Worm (Caenorhabditis elegans): Measurements from ENCODE around the gene R11D1.2.

Gene R11D1.2

ce11 chrV:12727104-12727637, 18.8 kb downstream of the R11D1.2 start, which contains the start of gene R11D1.13:
TSS of gene R11D1.13 (plus strand) at chrV:12727154.
- no peak for TF ChIP-seq egl-44 (GFP tag; IDR thresholded peaks at IDR 0.05)
- TF ChIP-seq B0336.3 (GFP tag; IDR thresholded peaks at IDR 0.05) = peak; percentile 51
- TF ChIP-seq madf-6 (GFP tag; IDR thresholded peaks at IDR 0.05) = peak; percentile 54; the same call in 1 of the 2 replicates
- no peak for TF ChIP-seq somi-1 (GFP tag; optimal IDR thresholded peaks at IDR 0.05)
- TF ChIP-seq lin-35 (GFP tag; optimal IDR thresholded peaks at IDR 0.05) = peak in 1 of 3 experiments; percentile 5
- peak; percentile 9 for TF ChIP-seq lin-54 (GFP tag; optimal IDR thresholded peaks at IDR 0.05)
- TF ChIP-seq him-1 (tag; optimal IDR thresholded peaks at IDR 0.05) = no peak
- no peak for TF ChIP-seq ztf-3 (GFP tag; optimal IDR thresholded peaks at IDR 0.05)
- TF ChIP-seq rpc-1 (optimal IDR thresholded peaks at IDR 0.05) = no peak
- TF ChIP-seq rpc-1 (tag; optimal IDR thresholded peaks at IDR 0.05) = no peak
- TF ChIP-seq nfya-1 (tag; optimal IDR thresholded peaks at IDR 0.05; ENCODE audit: borderline replicate concordance, insufficient read depth) = no peak
- TF ChIP-seq ets-4 (GFP tag; optimal IDR thresholded peaks at IDR 0.05) = no peak
- 0 out of 2 replicates have a peak, but pooled peaks have one; percentile 34 for TF ChIP-seq ekl-4 (GFP tag; IDR thresholded peaks at IDR 0.05)
- TF ChIP-seq nfyb-1 (GFP tag; IDR thresholded peaks at IDR 0.05) = 0 out of 2 replicates have a peak, but pooled peaks have one; percentile 29

- TF ChIP-seq lin-40 (tag; optimal IDR thresholded peaks at IDR 0.05) (peak; percentile 57), F52B5.7 (tag; optimal IDR thresholded peaks at IDR 0.05) (no peak), lin-54 (GFP tag; optimal IDR thresholded peaks at IDR 0.05) (peak; percentile 71), madf-8 (GFP tag; conservative IDR thresholded peaks at IDR 0.05) (0 out of 2 replicates have a peak, but pooled peaks have one; percentile 4), F33H1.4 (GFP tag; IDR thresholded peaks at IDR 0.05) (peak; percentile 46; the same call in 1 of the 2 replicates), him-1 (tag; optimal IDR thresholded peaks at IDR 0.05) (no peak), tlf-1 (GFP tag; optimal IDR thresholded peaks at IDR 0.05) (no peak), F57A8.1 (GFP tag; optimal IDR thresholded peaks at IDR 0.05) (no peak), F49E8.2 (tag; optimal IDR thresholded peaks at IDR 0.05; ENCODE audit: insufficient read depth) (peak; percentile 42), ztf-18 (tag; optimal IDR thresholded peaks at IDR 0.05) (peak; percentile 40), egl-18 (GFP tag; IDR thresholded peaks at IDR 0.05) (no peak), Y53G8AR.9 (GFP tag; conservative IDR thresholded peaks at IDR 0.05) (peak; percentile 48; the same call in 1 of the 2 replicates), dox-1 (GFP tag; IDR thresholded peaks at IDR 0.05) (peak; percentile 64), egrh-3 (GFP tag; IDR thresholded peaks at IDR 0.05) (no peak), ceh-27 (GFP tag; optimal IDR thresholded peaks at IDR 0.05) (peak; percentile 34), snpc-4 (GFP tag; optimal IDR thresholded peaks at IDR 0.05) (no peak), snpc-4 (tag; optimal IDR thresholded peaks at IDR 0.05) (peak in 3 of 4 experiments; percentile 28 to 81 (median 32)), attf-5 (GFP tag; optimal IDR thresholded peaks at IDR 0.05) (peak; percentile 95), ztf-6 (GFP tag; IDR thresholded peaks at IDR 0.05) (no peak), nhr-179 (tag; optimal IDR thresholded peaks at IDR 0.05) (no peak), K12H6.12 (tag; optimal IDR thresholded peaks at IDR 0.05) (peak; percentile 5), ZK185.1 (tag; optimal IDR thresholded peaks at IDR 0.05; ENCODE audit: poor library complexity, severe bottlenecking) (peak; percentile 44), F23B12.7 (tag; optimal IDR thresholded peaks at IDR 0.05; ENCODE audit: insufficient read depth) (peak; percentile 91), hmg-1.2 (GFP tag; IDR thresholded peaks at IDR 0.05) (peak; percentile 52), attf-3 (GFP tag; conservative IDR thresholded peaks at IDR 0.05) (peak; percentile 99), akir-1 (GFP tag; optimal IDR thresholded peaks at IDR 0.05) (no peak), lsl-1 (GFP tag; optimal IDR thresholded peaks at IDR 0.05) (peak; percentile 56), ceh-91 (GFP tag; IDR thresholded peaks at IDR 0.05) (peak; percentile 64; the same call in 1 of the 2 replicates), lin-35 (GFP tag; optimal IDR thresholded peaks at IDR 0.05) (peak in 1 of 3 experiments; percentile 76), cebp-1 (GFP tag; IDR thresholded peaks at IDR 0.05) (no peak), cebp-1 (tag; optimal IDR thresholded peaks at IDR 0.05) (peak; percentile 68), mcd-1 (GFP tag; IDR thresholded peaks at IDR 0.05) (peak; percentile 96), ekl-4 (GFP tag; IDR thresholded peaks at IDR 0.05) (0 out of 2 replicates have a peak, but pooled peaks have one; percentile 34), efl-1 (GFP tag; optimal IDR thresholded peaks at IDR 0.05) (peak; percentile 23), tbp1 (GFP tag; optimal IDR thresholded peaks at IDR 0.05) (peak; percentile 58)
These were observed 19.8 kb downstream of the R11D1.2 start, which contains the start of the genes rpl-28 and mrpl-49 for ce11 chrV:12728062-12728665. TSS of gene rpl-28 (minus strand) at chrV:12728112. TSS of gene mrpl-49 (plus strand) at chrV:12728631.
